Worm (Caenorhabditis elegans): ENCODE data around the gene ZK180.7.

DNA sequence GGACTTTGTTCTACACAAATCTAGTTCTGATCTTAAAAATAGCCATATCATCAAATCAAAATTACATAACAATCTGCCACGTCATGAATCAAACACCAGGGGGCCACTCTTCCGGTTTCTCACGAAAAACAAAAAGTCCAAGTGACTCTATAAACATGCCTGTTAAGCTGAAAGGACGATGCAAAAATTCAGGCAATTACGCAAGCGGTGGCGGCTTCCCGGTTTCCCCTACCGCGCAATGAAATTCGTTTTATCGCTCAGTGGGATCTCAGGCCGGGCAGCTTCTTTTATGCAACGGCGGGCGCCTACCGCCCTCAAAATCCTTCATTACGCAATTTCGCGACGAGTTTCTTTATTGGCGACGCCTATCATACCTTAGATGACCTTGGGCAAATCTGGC, 29.4 kb downstream of the ZK180.7 start:
- TF ChIP-seq ref-1 (GFP tag; conservative IDR thresholded peaks at IDR 0.05) (no peak), T22C8.4 (GFP tag; IDR thresholded peaks at IDR 0.05) (no peak), flt-1 (GFP tag; IDR thresholded peaks at IDR 0.05) (no peak), cog-1 (tag; optimal IDR thresholded peaks at IDR 0.05) (no peak), ztf-29 (GFP tag; IDR thresholded peaks at IDR 0.05) (no peak), tab-1 (GFP tag; IDR thresholded peaks at IDR 0.05) (no peak), ztf-23 (GFP tag; IDR thresholded peaks at IDR 0.05) (no peak), med-1 (GFP tag; optimal IDR thresholded peaks at IDR 0.05; ENCODE audit: insufficient read depth) (no peak)
